Fruit fly (Drosophila melanogaster): Measurements from ENCODE around the gene Cow.
A peak's percentile ranks its signal among the peaks of the same experiment; 100 is the strongest.

The Cow gene

DNA sequence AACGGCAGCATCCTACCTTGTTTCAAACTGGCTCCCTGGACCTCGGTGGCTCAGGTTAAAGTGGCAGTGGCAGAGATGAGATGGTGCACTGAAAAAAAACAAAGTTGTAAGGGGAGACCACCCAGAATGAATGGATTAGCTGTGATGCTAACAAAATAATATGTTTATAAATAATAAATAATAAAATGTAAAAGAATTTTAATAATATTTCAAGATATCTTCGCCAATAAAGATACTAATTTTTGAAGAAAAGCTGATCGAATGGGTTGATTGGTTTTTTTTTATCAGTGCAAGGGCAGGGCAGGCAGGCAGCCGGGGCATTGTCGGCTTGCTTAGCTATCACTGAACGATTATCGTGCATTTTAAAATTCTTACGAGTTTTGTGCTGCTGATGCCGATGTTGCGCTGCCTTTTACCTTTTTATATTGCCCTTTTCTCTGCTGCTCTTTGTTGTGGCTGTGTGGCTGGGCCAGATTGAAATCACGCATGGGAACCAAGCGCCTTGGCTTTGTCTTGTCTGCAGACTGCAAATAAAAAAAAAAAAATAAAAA is 36.6 kb upstream of the Cow start (continued):
- TF ChIP-seq CG8119 (GFP tag; IDR thresholded peaks at IDR 0.05) (peak; percentile 84), fd85E (GFP tag; optimal IDR thresholded peaks at IDR 0.05) (peak; percentile 39), pdm3 (GFP tag; optimal IDR thresholded peaks at IDR 0.05) (no peak), CG11762 (GFP tag; optimal IDR thresholded peaks at IDR 0.05; ENCODE audit: insufficient read depth) (peak; percentile 53), esn (GFP tag; optimal IDR thresholded peaks at IDR 0.05) (peak; percentile 85), Sox14 (GFP tag; optimal IDR thresholded peaks at IDR 0.05) (peak; percentile 47), Blimp-1 (GFP tag; optimal IDR thresholded peaks at IDR 0.05) (peak; percentile 71), CG6792 (GFP tag; optimal IDR thresholded peaks at IDR 0.05) (peak; percentile 76), achi (GFP tag; optimal IDR thresholded peaks at IDR 0.05) (peak; percentile 86), CG3032 (tag; optimal IDR thresholded peaks at IDR 0.05) (peak; percentile 90), eg (GFP tag; IDR thresholded peaks at IDR 0.05) (0 out of 3 replicates have a peak, but pooled peaks have one; percentile 34), CG10669 (GFP tag; optimal IDR thresholded peaks at IDR 0.05) (peak; percentile 87), cyc (GFP tag; optimal IDR thresholded peaks at IDR 0.05) (peak; percentile 56), vri (GFP tag; optimal IDR thresholded peaks at IDR 0.05) (peak; percentile 73), Ets21C (GFP tag; optimal IDR thresholded peaks at IDR 0.05) (peak; percentile 8), dac (GFP tag; optimal IDR thresholded peaks at IDR 0.05) (no peak), salr (GFP tag; optimal IDR thresholded peaks at IDR 0.05) (peak; percentile 52 to 77), CG8632 (GFP tag; optimal IDR thresholded peaks at IDR 0.05) (peak; percentile 90), Eip78C (GFP tag) (peak; percentile 94), CG34406 (GFP tag; optimal IDR thresholded peaks at IDR 0.05) (peak; percentile 87), fd59A (GFP tag; optimal IDR thresholded peaks at IDR 0.05) (peak; percentile 80)

DNA sequence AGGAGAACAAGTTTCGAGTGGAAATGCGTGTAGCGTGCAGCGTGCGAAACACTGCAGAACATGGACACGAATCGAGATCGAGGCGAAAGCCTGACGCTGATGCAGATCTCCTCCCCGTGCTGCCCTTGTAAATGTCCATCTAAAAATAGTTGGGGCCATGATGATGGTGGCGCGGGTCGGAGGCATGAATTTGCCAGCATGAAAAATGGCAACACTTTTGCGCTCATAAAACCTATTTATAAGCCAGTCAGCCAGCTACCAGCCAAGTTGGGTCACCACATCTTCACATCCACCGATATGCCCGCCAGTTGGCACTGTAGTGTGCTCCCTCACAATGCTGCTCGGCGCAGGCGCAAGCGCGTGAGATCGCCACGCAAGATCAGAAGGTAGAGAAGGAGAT is 35.9 kb upstream of the Cow start:
- TF ChIP-seq Gug (GFP tag; IDR thresholded peaks at IDR 0.05): no peak
- TF ChIP-seq Eip78C (GFP tag): peak; percentile 91
- TF ChIP-seq CG8119 (GFP tag; IDR thresholded peaks at IDR 0.05): no peak
- no peak for TF ChIP-seq CG6854 (GFP tag; optimal IDR thresholded peaks at IDR 0.05)
- peak; percentile 56 for TF ChIP-seq fd59A (GFP tag; optimal IDR thresholded peaks at IDR 0.05)
- peak; percentile 61 for TF ChIP-seq Eip75B (GFP tag; optimal IDR thresholded peaks at IDR 0.05)
- no peak for TF ChIP-seq CG11762 (GFP tag; optimal IDR thresholded peaks at IDR 0.05; ENCODE audit: insufficient read depth)
- no peak for TF ChIP-seq fd85E (GFP tag; optimal IDR thresholded peaks at IDR 0.05)
- TF ChIP-seq OdsH (GFP tag; optimal IDR thresholded peaks at IDR 0.05): peak; percentile 54
- no peak for TF ChIP-seq Lpt (GFP tag; optimal IDR thresholded peaks at IDR 0.05)
- no peak; the same call in 1 of the 3 replicates for TF ChIP-seq CG6163 (GFP tag; IDR thresholded peaks at IDR 0.05)
- peak; percentile 27 for TF ChIP-seq CG6808 (GFP tag; optimal IDR thresholded peaks at IDR 0.05)
- TF ChIP-seq Hr39 (GFP tag; optimal IDR thresholded peaks at IDR 0.05): peak; percentile 74
- TF ChIP-seq CG1621 (tag; optimal IDR thresholded peaks at IDR 0.05): peak; percentile 9
- TF ChIP-seq CG16779 (tag; optimal IDR thresholded peaks at IDR 0.05): no peak
- TF ChIP-seq lz (GFP tag; optimal IDR thresholded peaks at IDR 0.05): peak; percentile 76
- TF ChIP-seq Sox102F (GFP tag; optimal IDR thresholded peaks at IDR 0.05): peak; percentile 73
- peak; percentile 18 for TF ChIP-seq CG8632 (GFP tag; optimal IDR thresholded peaks at IDR 0.05)
- TF ChIP-seq salr (GFP tag; optimal IDR thresholded peaks at IDR 0.05): no peak
- TF ChIP-seq vri (GFP tag; optimal IDR thresholded peaks at IDR 0.05): no peak
- peak; percentile 63 for TF ChIP-seq Ets21C (GFP tag; optimal IDR thresholded peaks at IDR 0.05)
- peak; percentile 39 for TF ChIP-seq CG32006 (GFP tag; optimal IDR thresholded peaks at IDR 0.05)
- TF ChIP-seq achi (GFP tag; optimal IDR thresholded peaks at IDR 0.05): peak; percentile 29
- TF ChIP-seq net (GFP tag; optimal IDR thresholded peaks at IDR 0.05): no peak
- no peak for TF ChIP-seq Hr38 (GFP tag; optimal IDR thresholded peaks at IDR 0.05)
- TF ChIP-seq CG31627 (GFP tag; optimal IDR thresholded peaks at IDR 0.05): peak; percentile 72
- peak; percentile 53 for TF ChIP-seq CG3919 (GFP tag; optimal IDR thresholded peaks at IDR 0.05)
- peak; percentile 82 for TF ChIP-seq svp (GFP tag)
- TF ChIP-seq topi (GFP tag; optimal IDR thresholded peaks at IDR 0.05): peak; percentile 73
- TF ChIP-seq Sox14 (GFP tag; optimal IDR thresholded peaks at IDR 0.05): peak; percentile 54
- TF ChIP-seq CG11902 (GFP tag; optimal IDR thresholded peaks at IDR 0.05): peak; percentile 62
- TF ChIP-seq dsx (GFP tag; optimal IDR thresholded peaks at IDR 0.05; ENCODE audit: poor library complexity, severe bottlenecking): peak; percentile 75
- TF ChIP-seq CG10669 (GFP tag; optimal IDR thresholded peaks at IDR 0.05): peak; percentile 56
- peak; percentile 58 for TF ChIP-seq Sox15 (GFP tag; optimal IDR thresholded peaks at IDR 0.05)
- TF ChIP-seq pdm3 (GFP tag; optimal IDR thresholded peaks at IDR 0.05): peak; percentile 56
- TF ChIP-seq CG7368 (GFP tag; optimal IDR thresholded peaks at IDR 0.05): peak; percentile 42
- no peak for TF ChIP-seq eg (GFP tag; IDR thresholded peaks at IDR 0.05)
- TF ChIP-seq CG4318 (GFP tag; optimal IDR thresholded peaks at IDR 0.05): no peak
- peak; percentile 48 for TF ChIP-seq CG34406 (GFP tag; optimal IDR thresholded peaks at IDR 0.05)
- no peak for TF ChIP-seq dac (GFP tag; optimal IDR thresholded peaks at IDR 0.05)
- TF ChIP-seq Blimp-1 (GFP tag; optimal IDR thresholded peaks at IDR 0.05): no peak
- TF ChIP-seq CG9139 (GFP tag; optimal IDR thresholded peaks at IDR 0.05): no peak
- TF ChIP-seq Ets96B (tag; optimal IDR thresholded peaks at IDR 0.05): peak; percentile 56

All from whole organism, prepupa.